Worm (Caenorhabditis elegans) whole organism, late embryonic: ENCODE data around the gene sre-19.

ENCODE experiments used
- K02D7.2 ChIP-seq: sonication (generic microtip); optimal IDR thresholded peaks from 2 replicates; lab custom pipeline; 2017; ENCODE audit warnings: mild to moderate bottlenecking, missing genetic modification characterization, missing compliant biosample characterization
- T23F11.4 ChIP-seq: fragments of 200-800 bp; sonication (Bioruptor generic); optimal IDR thresholded peaks from 2 replicates; lab custom pipeline; 2018; ENCODE audit warnings: mild to moderate bottlenecking, missing genetic modification characterization, missing compliant biosample characterization
- Y22D7AL.16 ChIP-seq: sonication (generic microtip); optimal IDR thresholded peaks from 2 replicates; lab custom pipeline; 2016; ENCODE audit warnings: missing genetic modification characterization, missing compliant biosample characterization
- ama-1 ChIP-seq: fragments of 150-350 bp; optimal IDR thresholded peaks from 2 replicates; lab custom pipeline; 2014
- ceh-14 ChIP-seq: sonication (generic microtip); optimal IDR thresholded peaks from 2 replicates; lab custom pipeline; 2016; ENCODE audit warnings: missing genotype, missing genetic modification characterization, missing compliant biosample characterization
- ceh-19 ChIP-seq: fragments of 200-800 bp; sonication (Bioruptor generic); optimal IDR thresholded peaks from 2 replicates; lab custom pipeline; 2018; ENCODE audit warnings: mild to moderate bottlenecking, missing genetic modification characterization, missing compliant biosample characterization
- ceh-2 ChIP-seq: sonication (generic microtip); optimal IDR thresholded peaks from 2 replicates; lab custom pipeline; 2016; ENCODE audit warnings: missing genotype, missing genetic modification characterization, missing compliant biosample characterization
- ceh-22 ChIP-seq: sonication (generic microtip); optimal IDR thresholded peaks from 2 replicates; lab custom pipeline; 2017; ENCODE audit warnings: missing biosample characterization, missing genetic modification characterization
- ceh-30 ChIP-seq: fragments of 150-350 bp; optimal IDR thresholded peaks from 2 replicates; lab custom pipeline; 2014; ENCODE audit warnings: missing biosample characterization, missing genetic modification characterization
- ceh-31 ChIP-seq: sonication (generic microtip); optimal IDR thresholded peaks from 2 replicates; lab custom pipeline; 2016; ENCODE audit warnings: missing genetic modification characterization, missing compliant biosample characterization
- ceh-34 ChIP-seq: sonication (generic microtip); optimal IDR thresholded peaks from 2 replicates; lab custom pipeline; 2016; ENCODE audit warnings: mild to moderate bottlenecking, missing genetic modification characterization, missing compliant biosample characterization
- ceh-48 ChIP-seq: sonication (generic microtip); optimal IDR thresholded peaks from 2 replicates; lab custom pipeline; 2016; ENCODE audit warnings: missing genetic modification characterization, inconsistent platforms, missing compliant biosample characterization
- ceh-6 ChIP-seq: fragments of 200-800 bp; sonication (Bioruptor generic); optimal IDR thresholded peaks from 2 replicates; lab custom pipeline; 2018; ENCODE audit warnings: mild to moderate bottlenecking, missing genetic modification characterization, missing compliant biosample characterization
- ceh-9 ChIP-seq: sonication (generic microtip); optimal IDR thresholded peaks from 2 replicates; lab custom pipeline; 2016; ENCODE audit warnings: mild to moderate bottlenecking, missing genetic modification characterization, inconsistent platforms, missing compliant biosample characterization
- che-1 ChIP-seq: sonication (generic microtip); optimal IDR thresholded peaks from 2 replicates; lab custom pipeline; 2016; ENCODE audit warnings: mild to moderate bottlenecking, missing genetic modification characterization, missing compliant biosample characterization
- dmd-4 ChIP-seq: sonication (generic microtip); optimal IDR thresholded peaks from 2 replicates; lab custom pipeline; 2016; ENCODE audit warnings: borderline replicate concordance, missing genetic modification characterization, missing compliant biosample characterization
- elt-2 ChIP-seq: sonication (generic microtip); optimal IDR thresholded peaks from 2 replicates; lab custom pipeline; 2016; ENCODE audit warnings: missing genetic modification reagents, missing genetic modification characterization, missing compliant biosample characterization
- elt-4 ChIP-seq: sonication (generic microtip); optimal IDR thresholded peaks from 2 replicates; lab custom pipeline; 2016; ENCODE audit warnings: missing genetic modification characterization, missing compliant biosample characterization
- eyg-1 ChIP-seq: sonication (generic microtip); optimal IDR thresholded peaks from 2 replicates; lab custom pipeline; 2016; ENCODE audit warnings: missing genotype, missing genetic modification characterization, missing compliant biosample characterization
- fax-1 ChIP-seq: sonication (generic microtip); optimal IDR thresholded peaks from 2 replicates; lab custom pipeline; 2016; ENCODE audit warnings: missing genotype, missing genetic modification characterization, missing compliant biosample characterization
- gmeb-2 ChIP-seq: sonication (generic microtip); optimal IDR thresholded peaks from 2 replicates; lab custom pipeline; 2016; ENCODE audit warnings: missing genetic modification characterization, inconsistent platforms, missing compliant biosample characterization
- hlh-15 ChIP-seq: sonication (generic microtip); optimal IDR thresholded peaks from 2 replicates; lab custom pipeline; 2016; ENCODE audit warnings: missing genetic modification characterization, missing compliant biosample characterization
- lim-6 ChIP-seq: sonication (generic microtip); optimal IDR thresholded peaks from 2 replicates; lab custom pipeline; 2016; ENCODE audit warnings: missing genetic modification characterization, missing compliant biosample characterization
- mec-3 ChIP-seq: sonication (generic microtip); optimal IDR thresholded peaks from 2 replicates; lab custom pipeline; 2016; ENCODE audit warnings: borderline replicate concordance, missing genetic modification characterization, missing compliant biosample characterization
- nhr-11 ChIP-seq: fragments of 150-350 bp; optimal IDR thresholded peaks from 2 replicates; lab custom pipeline; 2014; ENCODE audit warnings: missing biosample characterization, missing genetic modification characterization
- npax-4 ChIP-seq: sonication (generic microtip); optimal IDR thresholded peaks from 2 replicates; lab custom pipeline; 2016; ENCODE audit warnings: missing genetic modification characterization, missing compliant biosample characterization
- pag-3 ChIP-seq: sonication (generic microtip); optimal IDR thresholded peaks from 2 replicates; lab custom pipeline; 2016; ENCODE audit warnings: missing compliant biosample characterization, missing genetic modification characterization, borderline replicate concordance
- pat-9 ChIP-seq: fragments of 200-800 bp; sonication (Bioruptor generic); optimal IDR thresholded peaks from 2 replicates; lab custom pipeline; 2018; ENCODE audit warnings: mild to moderate bottlenecking, missing genetic modification characterization, moderate library complexity, missing compliant biosample characterization
- pax-1 ChIP-seq: fragments of 150-350 bp; optimal IDR thresholded peaks from 2 replicates; lab custom pipeline; 2014; ENCODE audit warnings: missing biosample characterization, missing genetic modification characterization
- pha-2 ChIP-seq: sonication (generic microtip); optimal IDR thresholded peaks from 2 replicates; lab custom pipeline; 2017; ENCODE audit warnings: mild to moderate bottlenecking, missing genetic modification characterization, missing compliant biosample characterization
- pha-4 ChIP-seq: fragments of 150-350 bp; optimal IDR thresholded peaks from 2 replicates; lab custom pipeline; 2018; ENCODE audit warnings: missing biosample characterization, missing genetic modification reagents, missing genetic modification characterization
- pqm-1 ChIP-seq: sonication (generic microtip); optimal IDR thresholded peaks from 2 replicates; lab custom pipeline; 2016; ENCODE audit warnings: missing genetic modification characterization, missing compliant biosample characterization
- ref-2 ChIP-seq: sonication (generic microtip); optimal IDR thresholded peaks from 2 replicates; lab custom pipeline; 2016; ENCODE audit warnings: missing genetic modification characterization, missing compliant biosample characterization
- sox-2 ChIP-seq: fragments of 200-800 bp; sonication (Bioruptor generic); IDR thresholded peaks from 2 replicates; pipeline ENCODE4 v1.3.6; 2022; ENCODE audit warnings: missing genetic modification reagents, missing genetic modification characterization, missing compliant biosample characterization
- sox-4 ChIP-seq: sonication (generic microtip); optimal IDR thresholded peaks from 2 replicates; lab custom pipeline; 2017; ENCODE audit warnings: mild to moderate bottlenecking, missing genetic modification characterization, inconsistent platforms, missing compliant biosample characterization
- tbx-2 ChIP-seq: sonication (generic microtip); optimal IDR thresholded peaks from 2 replicates; lab custom pipeline; 2016; ENCODE audit warnings: missing genetic modification characterization, missing compliant biosample characterization
- tbx-7 ChIP-seq: sonication (generic microtip); optimal IDR thresholded peaks from 2 replicates; lab custom pipeline; 2016; ENCODE audit warnings: missing genotype, missing genetic modification characterization, missing compliant biosample characterization
- ttx-3 ChIP-seq: sonication (generic microtip); optimal IDR thresholded peaks from 2 replicates; lab custom pipeline; 2016; ENCODE audit warnings: missing genetic modification reagents, missing genetic modification characterization, missing compliant biosample characterization
- unc-86 ChIP-seq: sonication (generic microtip); optimal IDR thresholded peaks from 2 replicates; lab custom pipeline; 2016; ENCODE audit warnings: missing genetic modification characterization, missing compliant biosample characterization

Gene sre-19

DNA sequence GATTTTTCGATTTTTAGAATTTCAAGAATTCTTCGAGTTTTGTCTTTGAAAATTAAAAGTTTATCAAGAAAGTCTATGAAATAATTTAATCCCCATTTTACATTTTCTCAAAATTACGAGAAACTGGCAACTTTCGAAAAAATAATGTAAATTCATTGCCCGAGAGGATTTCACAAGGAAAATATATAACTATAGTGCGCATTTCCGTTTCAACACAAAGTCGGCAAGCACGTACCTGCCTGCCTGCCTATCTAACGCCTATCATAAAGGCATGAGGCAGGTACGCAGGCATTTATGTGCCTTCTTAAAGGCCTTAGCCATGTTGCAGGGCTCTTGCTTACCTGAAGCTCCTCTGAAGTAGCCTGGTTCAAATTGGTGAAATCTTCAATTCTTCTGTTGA, 25.9 kb downstream of the sre-19 start:
- TF ChIP-seq gmeb-2 (tag; lab: Kevin White, UChicago) (no peak), dmd-4 (no peak), ceh-30 (no peak), ceh-34 (no peak), fax-1 (tag; lab: Kevin White, UChicago) (no peak), ceh-31 (tag; lab: Kevin White, UChicago) (no peak), T23F11.4 (GFP tag; lab: Kevin White, UChicago) (no peak), ceh-14 (tag; lab: Kevin White, UChicago) (no peak), Y22D7AL.16 (tag; lab: Kevin White, UChicago) (no peak), ceh-19 (GFP tag; lab: Kevin White, UChicago) (no peak)

DNA sequence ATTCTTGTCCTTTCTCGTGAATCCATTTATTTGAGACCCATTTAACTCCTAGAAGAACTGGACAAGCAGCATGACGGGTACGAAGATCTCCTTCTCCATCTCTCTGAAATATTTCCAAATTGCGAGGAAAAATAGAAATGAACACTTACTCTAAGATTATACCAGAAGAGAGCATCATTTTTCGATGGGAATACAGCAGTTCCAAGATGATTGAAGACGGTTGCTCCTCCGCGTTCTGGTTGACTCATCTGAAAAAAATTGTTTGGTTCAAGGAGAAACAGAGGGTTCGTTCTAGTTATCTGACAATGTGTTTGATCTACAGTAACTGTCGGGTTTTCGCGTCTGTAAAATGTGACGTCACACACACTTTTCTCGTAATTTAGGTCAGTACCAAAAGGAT, 27.5 kb downstream of the sre-19 start:
- TF ChIP-seq lim-6 (no peak), tbx-2 (tag; lab: Kevin White, UChicago) (no peak), ceh-30 (no peak), ceh-2 (tag; lab: Kevin White, UChicago) (no peak), sox-2 (GFP tag; lab: Robert Waterston, UW) (no peak), ceh-34 (no peak), pat-9 (tag; lab: Kevin White, UChicago) (no peak), ceh-22 (no peak), unc-86 (tag; lab: Kevin White, UChicago) (no peak), pha-4 (no peak), ref-2 (tag; lab: Kevin White, UChicago) (no peak), K02D7.2 (tag; lab: Kevin White, UChicago) (no peak)

DNA sequence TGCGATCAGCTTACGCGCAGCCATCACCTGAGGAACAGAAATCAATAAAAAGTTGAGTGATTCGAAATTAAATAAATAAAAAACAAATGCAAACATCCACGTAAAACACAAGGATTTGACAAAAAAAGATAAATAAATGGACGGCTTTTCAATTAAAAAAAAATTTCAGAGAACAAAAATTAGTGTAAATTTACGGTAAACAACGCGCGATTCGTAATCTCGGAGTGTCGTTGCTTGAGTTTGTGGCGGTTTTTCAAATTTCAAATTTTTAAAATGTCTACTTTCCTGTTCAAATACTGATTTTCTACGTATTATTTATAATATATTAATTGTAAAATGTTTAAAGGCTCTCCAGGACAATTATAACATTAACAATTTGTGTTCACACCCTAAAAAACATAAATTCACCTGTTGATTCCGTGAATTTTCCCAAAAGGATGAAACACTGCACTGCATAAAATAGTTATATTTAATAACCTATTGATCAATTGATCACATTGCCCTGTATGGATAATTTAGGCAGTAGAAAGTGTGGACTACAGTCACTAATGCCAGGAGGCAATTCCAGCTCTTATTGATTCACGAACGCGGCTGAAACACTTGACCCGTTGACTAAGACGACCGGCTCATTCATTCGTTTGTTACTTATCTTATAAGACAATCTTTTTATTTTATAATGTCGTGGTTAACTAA, 29.6 kb downstream of the sre-19 start, which contains the start of the genes marb-1 and F35G2.3:
TSS of gene marb-1 (minus strand) at position 27 of the 693 bp plus-strand sequence.
TSS of gene F35G2.3 (plus strand) at position 643 of the 693 bp plus-strand sequence.
- no peak for TF ChIP-seq gmeb-2 (tag; lab: Kevin White, UChicago)
- no peak for TF ChIP-seq elt-4 (tag; lab: Kevin White, UChicago)
- no peak for TF ChIP-seq pax-1 (tag; lab: Kevin White, UChicago)
- no peak for TF ChIP-seq ceh-6 (GFP tag; lab: Kevin White, UChicago)
- no peak for TF ChIP-seq ceh-48 (tag; lab: Kevin White, UChicago)
- TF ChIP-seq sox-4 = no peak
- no peak for TF ChIP-seq ama-1
- no peak for TF ChIP-seq elt-2 (tag; lab: Kevin White, UChicago)
- no peak for TF ChIP-seq pha-4
- TF ChIP-seq pha-2 (tag; lab: Kevin White, UChicago) = no peak
- no peak for TF ChIP-seq ceh-30
- TF ChIP-seq, all 69 proteins: peak for 0

DNA sequence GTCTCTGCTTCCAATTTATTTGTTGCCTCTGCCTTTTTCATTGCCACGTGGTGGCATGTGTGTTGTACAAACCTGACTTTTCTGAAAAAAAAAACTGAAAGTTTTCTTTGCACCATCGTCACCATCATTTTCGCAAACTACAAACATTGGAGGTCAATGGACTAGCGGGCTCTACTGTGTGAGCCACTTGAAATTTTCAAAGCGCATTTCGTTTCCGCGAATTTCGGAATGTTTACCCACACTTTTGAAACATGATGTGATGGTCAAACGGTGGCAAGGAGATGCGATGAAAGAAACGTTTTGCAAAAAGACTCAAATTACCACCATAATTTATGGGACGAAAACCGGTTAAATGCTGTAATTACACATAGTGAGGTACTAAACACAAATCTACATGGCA, 30.9 kb downstream of the sre-19 start:
- TF ChIP-seq pat-9 (tag; lab: Kevin White, UChicago) (no peak), ceh-48 (tag; lab: Kevin White, UChicago) (no peak), pha-4 (no peak), che-1 (tag; lab: Kevin White, UChicago) (no peak), T23F11.4 (GFP tag; lab: Kevin White, UChicago) (no peak), npax-4 (tag; lab: Kevin White, UChicago) (no peak), pag-3 (tag; lab: Kevin White, UChicago) (no peak), tbx-7 (no peak), ttx-3 (tag; lab: Kevin White, UChicago) (no peak), mec-3 (tag; lab: Kevin White, UChicago) (no peak), sox-2 (GFP tag; lab: Robert Waterston, UW) (no peak), pqm-1 (tag; lab: Kevin White, UChicago) (no peak), hlh-15 (no peak), ceh-9 (tag; lab: Kevin White, UChicago) (no peak), tbx-2 (tag; lab: Kevin White, UChicago) (no peak), eyg-1 (tag; lab: Kevin White, UChicago) (no peak), nhr-11 (no peak), ceh-34 (no peak), pax-1 (tag; lab: Kevin White, UChicago) (no peak)
